Fruit fly (Drosophila melanogaster) whole organism, embryonic: ENCODE data around the gene SMSr.

ENCODE experiments used
- Meics ChIP-seq: fragments of 200-800 bp; sonication (Bioruptor generic); optimal IDR thresholded peaks from 2 replicates; lab custom pipeline; 2017; ENCODE audit warnings: missing biosample characterization, mild to moderate bottlenecking, missing genetic modification characterization
- gcm2 ChIP-seq: fragments of 200-800 bp; sonication (Bioruptor generic); optimal IDR thresholded peaks from 2 replicates; lab custom pipeline; 2016; ENCODE audit warnings: missing biosample characterization, missing genetic modification characterization
- tup ChIP-seq: fragments of 200-800 bp; sonication (Bioruptor generic); optimal IDR thresholded peaks from 2 replicates; lab custom pipeline; 2016; ENCODE audit warnings: missing biosample characterization, mild to moderate bottlenecking, missing genetic modification characterization, moderate library complexity

dm6 chr3L:7390442-7390841 lies 9.2 kb upstream of the SMSr start, which contains the start of gene CG8563:
- TF ChIP-seq gcm2 (GFP tag; lab: Kevin White, UChicago) (no peak), tup (GFP tag; lab: Kevin White, UChicago) (no peak), Meics (GFP tag; lab: Kevin White, UChicago) (no peak)
